Fruit fly (Drosophila melanogaster) whole organism, embryonic: Measurements from ENCODE around the gene CG32845.

Experiments used
- Ada2b ChIP-seq: fragments of 200-800 bp; sonication (Bioruptor generic); IDR thresholded peaks from 2 replicates; pipeline ENCODE4 v1.3.6; 2022; ENCODE audit warnings: missing biosample characterization, missing genetic modification characterization
- B-H1 ChIP-seq: fragments of 200-800 bp; sonication (Bioruptor generic); IDR thresholded peaks from 3 replicates; pipeline ENCODE4 v1.3.6; 2022; ENCODE audit warnings: missing biosample characterization, missing genetic modification characterization
- CG10462 ChIP-seq: fragments of 200-800 bp; sonication (Bioruptor generic); optimal IDR thresholded peaks from 2 replicates; lab custom pipeline; 2016; ENCODE audit warnings: missing biosample characterization, missing genetic modification characterization
- CG10654 ChIP-seq: fragments of 200-800 bp; sonication (Bioruptor generic); optimal IDR thresholded peaks from 2 replicates; lab custom pipeline; 2016; ENCODE audit warnings: missing biosample characterization, missing genetic modification characterization
- CG11093 ChIP-seq: fragments of 200-800 bp; sonication (Bioruptor generic); IDR thresholded peaks from 3 replicates; pipeline ENCODE4 v1.3.6; 2022; ENCODE audit warnings: missing biosample characterization, missing genetic modification characterization
- CG11456 ChIP-seq: fragments of 200-800 bp; sonication (Bioruptor generic); IDR thresholded peaks from 3 replicates; pipeline ENCODE4 v1.3.6; 2022; ENCODE audit warnings: missing biosample characterization, missing genetic modification characterization
- CG11504 ChIP-seq: fragments of 200-800 bp; sonication (Bioruptor generic); optimal IDR thresholded peaks from 3 replicates; lab custom pipeline; 2019; ENCODE audit warnings: missing biosample characterization, mild to moderate bottlenecking, missing genetic modification characterization, moderate library complexity
- CG12104 ChIP-seq: fragments of 200-800 bp; sonication (Bioruptor generic); optimal IDR thresholded peaks from 3 replicates; lab custom pipeline; 2016; ENCODE audit warnings: missing biosample characterization, missing genetic modification characterization
- CG15011 ChIP-seq: fragments of 200-800 bp; sonication (Bioruptor generic); optimal IDR thresholded peaks from 3 replicates; lab custom pipeline; 2018; ENCODE audit warnings: missing biosample characterization, mild to moderate bottlenecking, missing genetic modification characterization
- CG1529 ChIP-seq: fragments of 200-800 bp; sonication (Bioruptor generic); optimal IDR thresholded peaks from 3 replicates; lab custom pipeline; 2018; ENCODE audit warnings: missing biosample characterization, missing genetic modification characterization
- CG15601 ChIP-seq: fragments of 200-800 bp; sonication (Bioruptor generic); optimal IDR thresholded peaks from 3 replicates; lab custom pipeline; 2019; ENCODE audit warnings: missing biosample characterization, mild to moderate bottlenecking, missing genetic modification characterization, moderate library complexity
- CG17361 ChIP-seq: fragments of 200-800 bp; sonication (Bioruptor generic); IDR thresholded peaks from 3 replicates; pipeline ENCODE4 v1.3.6; 2022; ENCODE audit warnings: missing biosample characterization, missing genetic modification characterization
- CG18262 ChIP-seq: fragments of 200-800 bp; optimal IDR thresholded peaks from 3 replicates; lab custom pipeline; 2019; ENCODE audit warnings: missing biosample characterization, mild to moderate bottlenecking, missing genetic modification characterization, moderate library complexity
- CG32532 ChIP-seq: fragments of 200-800 bp; sonication (Bioruptor generic); IDR thresholded peaks from 2 replicates; pipeline ENCODE4 v1.3.6; 2022; ENCODE audit warnings: missing biosample characterization, missing genetic modification characterization
- CG33213 ChIP-seq: fragments of 200-800 bp; sonication (Bioruptor generic); optimal IDR thresholded peaks from 3 replicates; lab custom pipeline; 2016; ENCODE audit warnings: missing biosample characterization, missing genetic modification characterization
- CG3995 ChIP-seq: fragments of 200-800 bp; sonication (Bioruptor generic); optimal IDR thresholded peaks from 3 replicates; lab custom pipeline; 2016; ENCODE audit warnings: missing biosample characterization, missing genetic modification characterization
- CG4820 ChIP-seq: fragments of 200-800 bp; sonication (Bioruptor generic); optimal IDR thresholded peaks from 3 replicates; lab custom pipeline; 2016; ENCODE audit warnings: missing biosample characterization, missing genetic modification characterization
- CG4854 ChIP-seq: fragments of 200-800 bp; sonication (Bioruptor generic); optimal IDR thresholded peaks from 2 replicates; lab custom pipeline; 2016; ENCODE audit warnings: missing biosample characterization, missing genetic modification characterization, inconsistent platforms
- CG6765 ChIP-seq: fragments of 200-800 bp; sonication (Bioruptor generic); optimal IDR thresholded peaks from 3 replicates; lab custom pipeline; 2017; ENCODE audit warnings: missing biosample characterization, mild to moderate bottlenecking, missing genetic modification characterization
- CG7839 ChIP-seq: fragments of 200-800 bp; sonication (Bioruptor generic); optimal IDR thresholded peaks from 3 replicates; lab custom pipeline; 2018; ENCODE audit warnings: missing biosample characterization, mild to moderate bottlenecking, missing genetic modification characterization, moderate library complexity
- CG8359 ChIP-seq: fragments of 200-800 bp; sonication (Bioruptor generic); optimal IDR thresholded peaks from 2 replicates; lab custom pipeline; 2017; ENCODE audit warnings: missing biosample characterization, mild to moderate bottlenecking, missing genetic modification characterization, borderline replicate concordance
- CG8924 ChIP-seq: fragments of 200-800 bp; optimal IDR thresholded peaks from 3 replicates; lab custom pipeline; 2019; ENCODE audit warnings: missing biosample characterization, mild to moderate bottlenecking, missing genetic modification characterization, moderate library complexity
- CG9817 ChIP-seq: fragments of 200-800 bp; sonication (Bioruptor generic); optimal IDR thresholded peaks from 2 replicates; lab custom pipeline; 2018; ENCODE audit warnings: missing biosample characterization, mild to moderate bottlenecking, missing genetic modification characterization, moderate library complexity
- D19A ChIP-seq: fragments of 200-800 bp; optimal IDR thresholded peaks from 3 replicates; lab custom pipeline; 2019; ENCODE audit warnings: missing biosample characterization, mild to moderate bottlenecking, missing genetic modification characterization, moderate library complexity
- Deaf1 ChIP-seq: fragments of 200-800 bp; optimal IDR thresholded peaks from 3 replicates; lab custom pipeline; 2019; ENCODE audit warnings: missing biosample characterization, mild to moderate bottlenecking, missing genetic modification characterization, moderate library complexity
- Fer3 ChIP-seq: fragments of 200-800 bp; sonication (Bioruptor generic); optimal IDR thresholded peaks from 2 replicates; lab custom pipeline; 2018; ENCODE audit warnings: missing biosample characterization, mild to moderate bottlenecking, missing genetic modification characterization, moderate library complexity
- Hmr ChIP-seq: fragments of 200-800 bp; sonication (Bioruptor generic); optimal IDR thresholded peaks from 3 replicates; lab custom pipeline; 2017; ENCODE audit warnings: mild to moderate bottlenecking, missing biosample characterization, missing genetic modification reagents, missing genetic modification characterization
- MBD-R2 ChIP-seq: fragments of 200-800 bp; sonication (Bioruptor generic); IDR thresholded peaks from 2 replicates; pipeline ENCODE4 v1.3.6; 2022; ENCODE audit warnings: missing biosample characterization, missing genetic modification characterization
- MESR4 ChIP-seq: fragments of 200-800 bp; sonication (Bioruptor generic); optimal IDR thresholded peaks from 2 replicates; lab custom pipeline; 2018; ENCODE audit warnings: missing biosample characterization, mild to moderate bottlenecking, missing genetic modification characterization, moderate library complexity
- Myb ChIP-seq: fragments of 200-800 bp; sonication (Bioruptor generic); optimal IDR thresholded peaks from 2 replicates; lab custom pipeline; 2016; ENCODE audit warnings: missing biosample characterization, missing genetic modification characterization
- NC2β ChIP-seq: fragments of 200-800 bp; sonication (Bioruptor generic); optimal IDR thresholded peaks from 2 replicates; lab custom pipeline; 2016; ENCODE audit warnings: missing biosample characterization, missing genetic modification characterization
- Nf-YC ChIP-seq: fragments of 200-800 bp; optimal IDR thresholded peaks from 3 replicates; lab custom pipeline; 2019; ENCODE audit warnings: missing biosample characterization, mild to moderate bottlenecking, missing genetic modification characterization, moderate library complexity
- Side ChIP-seq: fragments of 200-800 bp; sonication (Bioruptor generic); optimal IDR thresholded peaks from 2 replicates; lab custom pipeline; 2016; ENCODE audit warnings: missing biosample characterization, missing genetic modification characterization
- Sin3A ChIP-seq: fragments of >200 bp; optimal IDR thresholded peaks from 2 replicates; lab custom pipeline; 2018
- Sry-δ ChIP-seq: fragments of 200-800 bp; sonication (Bioruptor generic); optimal IDR thresholded peaks from 2 replicates; lab custom pipeline; 2016; ENCODE audit warnings: missing biosample characterization, missing genetic modification characterization
- Usf ChIP-seq: fragments of 200-800 bp; sonication (Bioruptor generic); optimal IDR thresholded peaks from 2 replicates; lab custom pipeline; 2017; ENCODE audit warnings: missing genotype, missing biosample characterization, missing genetic modification characterization
- aop ChIP-seq: fragments of 200-800 bp; sonication (Bioruptor generic); IDR thresholded peaks from 2 replicates; pipeline ENCODE4 v1.3.6; 2022; ENCODE audit warnings: missing biosample characterization, missing genetic modification characterization
- ato ChIP-seq: fragments of 200-800 bp; sonication (Bioruptor generic); IDR thresholded peaks from 2 replicates; pipeline ENCODE4 v1.3.6; 2022; ENCODE audit warnings: missing biosample characterization, missing genetic modification characterization; ENCODE audit not compliant: partially characterized antibody
- bigmax ChIP-seq: fragments of 200-800 bp; sonication (Bioruptor generic); optimal IDR thresholded peaks from 2 replicates; lab custom pipeline; 2018; ENCODE audit warnings: missing biosample characterization, mild to moderate bottlenecking, missing genetic modification characterization
- danr ChIP-seq: fragments of 200-800 bp; sonication (Bioruptor generic); IDR thresholded peaks from 2 replicates; pipeline ENCODE4 v1.3.6; 2022; ENCODE audit warnings: missing biosample characterization, missing genetic modification characterization
- fd102C ChIP-seq: fragments of 200-800 bp; sonication (Bioruptor generic); optimal IDR thresholded peaks from 2 replicates; lab custom pipeline; 2018; ENCODE audit warnings: missing biosample characterization, mild to moderate bottlenecking, missing genetic modification characterization, moderate library complexity
- fru ChIP-seq: fragments of >200 bp; optimal IDR thresholded peaks from 2 replicates; lab custom pipeline; 2017
- hb ChIP-seq: fragments of 200-800 bp; sonication (Bioruptor generic); IDR thresholded peaks from 3 replicates; pipeline ENCODE4 v1.3.6; 2022; ENCODE audit warnings: missing biosample characterization, missing genetic modification characterization; ENCODE audit not compliant: partially characterized antibody
- inv ChIP-seq: fragments of 200-800 bp; sonication (Bioruptor generic); IDR thresholded peaks from 2 replicates; pipeline ENCODE4 v1.3.6; 2022; ENCODE audit warnings: missing biosample characterization, missing genetic modification characterization; ENCODE audit not compliant: partially characterized antibody
- jigr1 ChIP-seq: fragments of 200-800 bp; sonication (Bioruptor generic); IDR thresholded peaks from 3 replicates; pipeline ENCODE4 v1.3.6; 2022; ENCODE audit warnings: missing biosample characterization, missing genetic modification characterization
- lola ChIP-seq, 3 experiments: fragments of >200 bp in 2 of 3; fragments of 200-800 bp in 1 of 3; sonication (Bioruptor generic) in 1 of 3; optimal IDR thresholded peaks; 2 replicates each; lab custom pipeline; 2017 to 2019; ENCODE audit warnings: missing biosample characterization in 3 of 3, missing genetic modification characterization in 3 of 3, mild to moderate bottlenecking in 1 of 3, moderate library complexity in 1 of 3
- shn ChIP-seq: fragments of 200-800 bp; sonication (Bioruptor generic); optimal IDR thresholded peaks from 3 replicates; lab custom pipeline; 2016; ENCODE audit warnings: missing biosample characterization, missing genetic modification characterization
- sr ChIP-seq: fragments of 200-800 bp; sonication (Bioruptor generic); IDR thresholded peaks from 3 replicates; pipeline ENCODE4 v1.3.6; 2022; ENCODE audit warnings: missing biosample characterization, missing genetic modification characterization
- sug ChIP-seq: fragments of 200-800 bp; optimal IDR thresholded peaks from 2 replicates; lab custom pipeline; 2019; ENCODE audit warnings: missing biosample characterization, mild to moderate bottlenecking, missing genetic modification characterization, moderate library complexity

CG32845 gene

DNA sequence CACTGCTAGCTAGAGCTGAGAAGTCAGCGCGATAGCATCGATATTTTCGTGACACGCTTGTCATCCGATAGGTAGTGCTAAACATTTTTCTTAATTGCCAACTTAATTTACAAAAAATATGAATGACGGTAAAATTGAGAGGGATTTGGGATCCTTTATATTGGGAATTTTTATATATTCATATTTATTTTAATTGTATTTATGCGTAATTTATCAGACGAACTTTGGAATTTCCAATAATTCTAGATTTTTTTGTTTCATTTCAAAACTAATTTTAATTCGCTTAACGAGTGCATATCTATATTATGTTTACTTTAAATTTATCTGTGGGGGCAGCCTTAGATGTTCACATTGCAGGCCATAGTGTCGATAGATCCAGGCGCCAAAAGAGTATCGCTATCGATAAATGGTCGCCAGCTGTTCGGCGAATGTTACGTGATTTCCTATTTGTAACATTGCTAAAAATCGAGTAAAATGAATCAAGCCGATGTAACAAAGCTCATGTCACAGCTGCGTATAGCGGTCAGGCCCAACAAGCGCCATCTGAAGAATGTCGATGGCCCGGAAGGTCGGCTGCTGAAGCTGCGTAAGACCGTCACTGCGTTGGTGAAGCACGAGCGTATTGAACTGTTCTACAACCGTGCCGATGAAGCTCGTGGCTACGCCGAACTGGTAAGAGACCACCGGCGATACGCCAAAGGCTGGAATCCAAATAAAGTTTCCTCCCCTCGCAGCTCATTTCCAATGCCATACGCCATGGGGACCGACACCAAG, 8.6 kb downstream of the CG32845 start, which contains the start of the genes Tudor-SN and mRpL17 (continued):
- TF ChIP-seq Usf (GFP tag; lab: Kevin White, UChicago) (no peak), Deaf1 (tag; lab: Kevin White, UChicago) (peak; percentile 58), B-H1 (GFP tag; lab: Robert Waterston, UW) (no peak), MBD-R2 (peak; percentile 72), Fer3 (no peak), CG11504 (tag; lab: Kevin White, UChicago) (peak; percentile 64), CG17361 (GFP tag; lab: Robert Waterston, UW) (peak; percentile 66; the same call in 2 of the 3 replicates), Hmr (GFP tag; lab: Kevin White, UChicago) (peak; percentile 62), CG8924 (tag; lab: Kevin White, UChicago) (peak; percentile 30), fd102C (GFP tag; lab: Kevin White, UChicago) (no peak), D19A (tag; lab: Kevin White, UChicago) (peak; percentile 38), NC2β (GFP tag; lab: Kevin White, UChicago) (peak; percentile 6), CG6765 (peak; percentile 17), Nf-YC (tag; lab: Kevin White, UChicago) (peak; percentile 57), CG1529 (GFP tag; lab: Kevin White, UChicago) (no peak), Ada2b (GFP tag; lab: Robert Waterston, UW) (0 out of 2 replicates have a peak, but pooled peaks have one; percentile 1), MESR4 (peak; percentile 77), sr (GFP tag; lab: Robert Waterston, UW) (no peak), Side (GFP tag; lab: Kevin White, UChicago) (no peak), CG33213 (GFP tag; lab: Kevin White, UChicago) (peak; percentile 54), CG7839 (tag; lab: Kevin White, UChicago) (peak; percentile 16), CG4854 (GFP tag; lab: Kevin White, UChicago) (peak; percentile 12), CG15601 (tag; lab: Kevin White, UChicago) (peak; percentile 25), CG3995 (peak; percentile 22), Sry-δ (GFP tag; lab: Kevin White, UChicago) (peak; percentile 93), CG15011 (no peak), CG4820 (GFP tag; lab: Kevin White, UChicago) (peak; percentile 21), CG10462 (GFP tag; lab: Kevin White, UChicago) (peak; percentile 38), Myb (GFP tag; lab: Kevin White, UChicago) (no peak), danr (GFP tag; lab: Robert Waterston, UW) (no peak), ato (peak; percentile 95), aop (GFP tag; lab: Robert Waterston, UW) (no peak), sug (tag; lab: Kevin White, UChicago) (peak; percentile 41), inv (peak; percentile 98), CG10654 (peak; percentile 15), hb (GFP tag; lab: Robert Waterston, UW) (peak; percentile 97), CG11456 (peak; percentile 64; the same call in 1 of the 3 replicates), shn (no peak), bigmax (GFP tag; lab: Kevin White, UChicago) (peak; percentile 38), CG9817 (tag; lab: Kevin White, UChicago) (peak; percentile 37), CG8359 (GFP tag; lab: Kevin White, UChicago) (no peak), lola (GFP tag; optimal IDR thresholded peaks at IDR 0.05; lab: Kevin White, UChicago) (peak in 1 of 3 experiments; percentile 55), CG32532 (peak; percentile 40; the same call in 1 of the 2 replicates), Sin3A (lab: Kevin White, UChicago) (peak; percentile 68), CG12104 (GFP tag; lab: Kevin White, UChicago) (peak; percentile 20), fru (lab: Kevin White, UChicago) (no peak), jigr1 (no peak), CG18262 (tag; lab: Kevin White, UChicago) (peak; percentile 57), CG11093 (GFP tag; lab: Robert Waterston, UW) (no peak)
